Fruit fly (Drosophila melanogaster) whole organism: ENCODE results near the gene CycH.

ENCODE experiments used
- Dll ChIP-seq: fragments of >200 bp; optimal IDR thresholded peaks from 2 replicates; lab custom pipeline; 2017
- pan ChIP-seq: fragments of >200 bp; optimal IDR thresholded peaks from 2 replicates; lab custom pipeline; 2017

DNA sequence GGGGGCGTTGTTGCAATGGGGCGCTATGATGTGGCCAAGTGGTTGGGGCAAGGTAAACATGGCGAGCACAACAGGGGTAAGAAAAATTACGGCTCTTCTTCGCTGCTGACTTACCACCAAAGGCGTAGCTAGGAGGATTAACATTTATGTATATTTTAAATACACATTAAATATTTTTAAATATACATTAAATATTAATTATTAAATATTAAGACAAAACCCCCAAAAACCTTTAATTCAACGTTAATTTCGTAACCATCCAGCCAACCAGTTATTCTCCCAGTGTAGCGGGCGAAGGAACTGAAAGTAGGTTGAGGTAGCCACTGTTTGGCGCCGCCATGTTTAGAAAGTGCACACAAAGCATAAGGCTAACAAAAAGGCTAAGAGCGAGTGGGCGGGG is 24.8 kb downstream of the CycH start:
- TF ChIP-seq pan (lab: Kevin White, UChicago) (no peak), Dll (lab: Kevin White, UChicago) (no peak)
